Fruit fly (Drosophila melanogaster) whole organism, prepupa: ENCODE results near the gene mRpL32.
A peak's percentile ranks its signal among the peaks of the same experiment; 100 is the strongest.

ENCODE experiments used
- Blimp-1 ChIP-seq: fragments of 200-800 bp; sonication (Bioruptor generic); optimal IDR thresholded peaks from 3 replicates; lab custom pipeline; 2017; ENCODE audit warnings: missing biosample characterization, missing genetic modification characterization, mild to moderate bottlenecking, moderate library complexity, missing genetic modification reagents
- CG10631 ChIP-seq: fragments of 200-800 bp; sonication (Bioruptor generic); optimal IDR thresholded peaks from 2 replicates; lab custom pipeline; 2016; ENCODE audit warnings: missing biosample characterization, missing genetic modification characterization
- CG10669 ChIP-seq: fragments of 200-800 bp; sonication (Bioruptor generic); optimal IDR thresholded peaks from 3 replicates; lab custom pipeline; 2018; ENCODE audit warnings: missing biosample characterization, mild to moderate bottlenecking, missing genetic modification characterization, moderate library complexity
- CG11762 ChIP-seq: fragments of 200-800 bp; sonication (Bioruptor generic); optimal IDR thresholded peaks from 3 replicates; lab custom pipeline; 2016; ENCODE audit warnings: missing biosample characterization, missing genetic modification characterization; ENCODE audit not compliant: insufficient read depth
- CG11902 ChIP-seq: fragments of 200-800 bp; sonication (Bioruptor generic); optimal IDR thresholded peaks from 3 replicates; lab custom pipeline; 2016; ENCODE audit warnings: missing biosample characterization, missing genetic modification characterization
- CG15336 ChIP-seq: fragments of 200-800 bp; sonication (Bioruptor generic); IDR thresholded peaks from 2 replicates; pipeline ENCODE4 v1.3.6; 2022; ENCODE audit warnings: missing biosample characterization, missing genetic modification characterization
- CG1621 ChIP-seq: fragments of 200-800 bp; sonication (Bioruptor generic); optimal IDR thresholded peaks from 3 replicates; lab custom pipeline; 2018; ENCODE audit warnings: missing biosample characterization, mild to moderate bottlenecking, missing genetic modification characterization
- CG16779 ChIP-seq: fragments of 200-800 bp; sonication (Bioruptor generic); optimal IDR thresholded peaks from 3 replicates; lab custom pipeline; 2017; ENCODE audit warnings: missing biosample characterization, mild to moderate bottlenecking, missing genetic modification characterization
- CG3032 ChIP-seq: fragments of 200-800 bp; optimal IDR thresholded peaks from 2 replicates; lab custom pipeline; 2019; ENCODE audit warnings: missing biosample characterization, mild to moderate bottlenecking, missing genetic modification characterization, moderate library complexity
- CG32006 ChIP-seq: fragments of 200-800 bp; sonication (Bioruptor generic); optimal IDR thresholded peaks from 3 replicates; lab custom pipeline; 2017; ENCODE audit warnings: missing biosample characterization, mild to moderate bottlenecking, missing genetic modification characterization
- CG34406 ChIP-seq: fragments of 200-800 bp; sonication (Bioruptor generic); optimal IDR thresholded peaks from 3 replicates; lab custom pipeline; 2016; ENCODE audit warnings: missing biosample characterization, missing genetic modification characterization
- CG3919 ChIP-seq: fragments of 200-800 bp; sonication (Bioruptor generic); optimal IDR thresholded peaks from 3 replicates; lab custom pipeline; 2016; ENCODE audit warnings: missing biosample characterization, missing genetic modification characterization
- CG6163 ChIP-seq: fragments of 200-800 bp; sonication (Bioruptor generic); IDR thresholded peaks from 3 replicates; pipeline ENCODE4 v1.3.6; 2022; ENCODE audit warnings: missing biosample characterization, missing genetic modification characterization
- CG6276 ChIP-seq: fragments of 200-800 bp; sonication (Bioruptor generic); optimal IDR thresholded peaks from 2 replicates; lab custom pipeline; 2017; ENCODE audit warnings: missing biosample characterization, mild to moderate bottlenecking, missing genetic modification characterization
- CG6792 ChIP-seq: fragments of 200-800 bp; sonication (Bioruptor generic); optimal IDR thresholded peaks from 3 replicates; lab custom pipeline; 2016; ENCODE audit warnings: missing biosample characterization, missing genetic modification characterization
- CG6808 ChIP-seq: fragments of 200-800 bp; sonication (Bioruptor generic); optimal IDR thresholded peaks from 3 replicates; lab custom pipeline; 2017; ENCODE audit warnings: missing biosample characterization, missing genetic modification characterization, mild to moderate bottlenecking, moderate library complexity, missing genetic modification reagents
- CG6854 ChIP-seq: fragments of 200-800 bp; sonication (Bioruptor generic); optimal IDR thresholded peaks from 2 replicates; lab custom pipeline; 2017; ENCODE audit warnings: missing biosample characterization, mild to moderate bottlenecking, missing genetic modification characterization
- CG7368 ChIP-seq: fragments of 200-800 bp; sonication (Bioruptor generic); optimal IDR thresholded peaks from 3 replicates; lab custom pipeline; 2016; ENCODE audit warnings: missing biosample characterization, missing genetic modification characterization
- CG8119 ChIP-seq: fragments of 200-800 bp; sonication (Bioruptor generic); IDR thresholded peaks from 3 replicates; pipeline ENCODE4 v1.3.6; 2022; ENCODE audit warnings: missing biosample characterization, missing genetic modification characterization
- CG8632 ChIP-seq: fragments of 200-800 bp; sonication (Bioruptor generic); optimal IDR thresholded peaks from 3 replicates; lab custom pipeline; 2016; ENCODE audit warnings: missing biosample characterization, missing genetic modification characterization
- Eip78C ChIP-seq: fragments of 200-800 bp; sonication (Bioruptor generic); peaks from one replicate; lab custom pipeline; 2016; ENCODE audit warnings: missing biosample characterization, missing genetic modification characterization
- Eip93F ChIP-seq: fragments of 200-800 bp; sonication (Bioruptor generic); optimal IDR thresholded peaks from 2 replicates; lab custom pipeline; 2016; ENCODE audit warnings: missing biosample characterization, mild to moderate bottlenecking, missing genetic modification characterization
- Ets21C ChIP-seq: fragments of 200-800 bp; sonication (Bioruptor generic); optimal IDR thresholded peaks from 3 replicates; lab custom pipeline; 2016; ENCODE audit warnings: missing biosample characterization, missing genetic modification characterization
- Ets96B ChIP-seq: fragments of 200-800 bp; optimal IDR thresholded peaks from 2 replicates; lab custom pipeline; 2019; ENCODE audit warnings: missing biosample characterization, mild to moderate bottlenecking, missing genetic modification characterization, moderate library complexity
- Gug ChIP-seq: fragments of 200-800 bp; sonication (Bioruptor generic); IDR thresholded peaks from 2 replicates; pipeline ENCODE4 v1.3.6; 2022; ENCODE audit warnings: missing biosample characterization, missing genetic modification characterization
- Hr38 ChIP-seq: sonication (Bioruptor generic); optimal IDR thresholded peaks from 2 replicates; lab custom pipeline; 2016; ENCODE audit warnings: missing biosample characterization, missing genetic modification characterization
- Hr39 ChIP-seq: fragments of 200-800 bp; sonication (Bioruptor generic); optimal IDR thresholded peaks from 2 replicates; lab custom pipeline; 2016; ENCODE audit warnings: missing biosample characterization, missing genetic modification characterization
- Met ChIP-seq: fragments of 200-800 bp; sonication (Bioruptor generic); optimal IDR thresholded peaks from 3 replicates; lab custom pipeline; 2016; ENCODE audit warnings: missing biosample characterization, missing genetic modification characterization
- OdsH ChIP-seq: fragments of 200-800 bp; sonication (Bioruptor generic); optimal IDR thresholded peaks from 3 replicates; lab custom pipeline; 2016; ENCODE audit warnings: missing biosample characterization, missing genetic modification characterization
- Smox ChIP-seq: fragments of 200-800 bp; sonication (Bioruptor generic); optimal IDR thresholded peaks from 3 replicates; lab custom pipeline; 2016; ENCODE audit warnings: missing biosample characterization, missing genetic modification characterization
- Sox102F ChIP-seq: fragments of 200-800 bp; sonication (Bioruptor generic); optimal IDR thresholded peaks from 2 replicates; lab custom pipeline; 2016; ENCODE audit warnings: missing biosample characterization, mild to moderate bottlenecking, missing genetic modification characterization
- Sox15 ChIP-seq: fragments of 200-800 bp; sonication (Bioruptor generic); optimal IDR thresholded peaks from 3 replicates; lab custom pipeline; 2016; ENCODE audit warnings: missing biosample characterization, missing genetic modification characterization
- acj6 ChIP-seq: fragments of 200-800 bp; sonication (Bioruptor generic); optimal IDR thresholded peaks from 3 replicates; lab custom pipeline; 2016; ENCODE audit warnings: missing biosample characterization, missing genetic modification characterization
- cyc ChIP-seq: fragments of 200-800 bp; sonication (Bioruptor generic); optimal IDR thresholded peaks from 3 replicates; lab custom pipeline; 2016; ENCODE audit warnings: missing biosample characterization, missing genetic modification characterization
- dsx ChIP-seq: fragments of 200-800 bp; optimal IDR thresholded peaks from 3 replicates; lab custom pipeline; 2019; ENCODE audit warnings: missing biosample characterization, mild to moderate bottlenecking, missing genetic modification characterization, moderate library complexity; ENCODE audit not compliant: poor library complexity, severe bottlenecking
- eg ChIP-seq: fragments of 200-800 bp; sonication (Bioruptor generic); IDR thresholded peaks from 3 replicates; pipeline ENCODE4 v1.3.6; 2022; ENCODE audit warnings: missing biosample characterization, missing genetic modification characterization
- esn ChIP-seq: fragments of 200-800 bp; sonication (Bioruptor generic); optimal IDR thresholded peaks from 2 replicates; lab custom pipeline; 2016; ENCODE audit warnings: missing biosample characterization, mild to moderate bottlenecking, missing genetic modification characterization, moderate library complexity
- fd59A ChIP-seq: fragments of 200-800 bp; sonication (Bioruptor generic); optimal IDR thresholded peaks from 2 replicates; lab custom pipeline; 2017; ENCODE audit warnings: missing biosample characterization, mild to moderate bottlenecking, missing genetic modification characterization, missing genetic modification reagents
- fd85E ChIP-seq: fragments of 200-800 bp; sonication (Bioruptor generic); optimal IDR thresholded peaks from 3 replicates; lab custom pipeline; 2016; ENCODE audit warnings: missing biosample characterization, missing genetic modification characterization
- fkh ChIP-seq: fragments of 200-800 bp; sonication (Bioruptor generic); optimal IDR thresholded peaks from 3 replicates; lab custom pipeline; 2017; ENCODE audit warnings: missing biosample characterization, mild to moderate bottlenecking, missing genetic modification characterization, moderate library complexity
- net ChIP-seq: fragments of 200-800 bp; sonication (Bioruptor generic); optimal IDR thresholded peaks from 3 replicates; lab custom pipeline; 2016; ENCODE audit warnings: missing biosample characterization, missing genetic modification characterization
- pdm3 ChIP-seq: fragments of 200-800 bp; sonication (Bioruptor generic); optimal IDR thresholded peaks from 3 replicates; lab custom pipeline; 2016; ENCODE audit warnings: missing biosample characterization, missing genetic modification characterization
- spab ChIP-seq: fragments of 200-800 bp; sonication (Bioruptor generic); optimal IDR thresholded peaks from 2 replicates; lab custom pipeline; 2017; ENCODE audit warnings: missing biosample characterization, mild to moderate bottlenecking, missing genetic modification characterization, missing genetic modification reagents
- ss ChIP-seq, 2 experiments: fragments of 200-800 bp; sonication (Bioruptor generic); optimal IDR thresholded peaks; 2 replicates in 1 of 2; 3 replicates in 1 of 2; lab custom pipeline; 2017 to 2018; ENCODE audit warnings: mild to moderate bottlenecking in 2 of 2, missing biosample characterization in 2 of 2, missing genetic modification characterization in 2 of 2, moderate library complexity in 1 of 2
- vri ChIP-seq: fragments of 200-800 bp; sonication (Bioruptor generic); optimal IDR thresholded peaks from 3 replicates; lab custom pipeline; 2016; ENCODE audit warnings: missing biosample characterization, mild to moderate bottlenecking, missing genetic modification characterization

The mRpL32 gene

dm6 chr3R:31270783-31271427, 18.2 kb downstream of the mRpL32 start (continued):
- TF ChIP-seq Hr38 (GFP tag; lab: Kevin White, UChicago) = no peak
- no peak for TF ChIP-seq CG11762 (GFP tag; lab: Kevin White, UChicago)
- no peak for TF ChIP-seq CG3919 (GFP tag; lab: Kevin White, UChicago)

- TF ChIP-seq CG3032 (tag; lab: Kevin White, UChicago) (peak; percentile 37), net (no peak), CG6792 (no peak), Hr39 (GFP tag; lab: Kevin White, UChicago) (no peak), CG6276 (GFP tag; lab: Kevin White, UChicago) (no peak), esn (GFP tag; lab: Kevin White, UChicago) (no peak), Met (peak; percentile 20), Eip78C (peak; percentile 72), CG32006 (GFP tag; lab: Kevin White, UChicago) (peak; percentile 10), CG10669 (GFP tag; lab: Kevin White, UChicago) (peak; percentile 28), acj6 (GFP tag; lab: Kevin White, UChicago) (peak; percentile 22), CG8119 (GFP tag; lab: Robert Waterston, UW) (peak; percentile 32; the same call in 1 of the 3 replicates), eg (GFP tag; lab: Robert Waterston, UW) (no peak), pdm3 (GFP tag; lab: Kevin White, UChicago) (no peak), dsx (GFP tag; lab: Kevin White, UChicago) (peak; percentile 76), CG6163 (GFP tag; lab: Robert Waterston, UW) (no peak), cyc (no peak), Smox (GFP tag; lab: Kevin White, UChicago) (no peak), OdsH (GFP tag; lab: Kevin White, UChicago) (peak; percentile 14), fkh (GFP tag; lab: Kevin White, UChicago) (no peak), CG3919 (GFP tag; lab: Kevin White, UChicago) (peak; percentile 10), CG15336 (GFP tag; lab: Robert Waterston, UW) (0 out of 2 replicates have a peak, but pooled peaks have one; percentile 24), CG10631 (GFP tag; lab: Kevin White, UChicago) (peak; percentile 28), ss (GFP tag; optimal IDR thresholded peaks at IDR 0.05; lab: Kevin White, UChicago) (peak; percentile 12 to 16), CG34406 (GFP tag; lab: Kevin White, UChicago) (no peak), Eip93F (GFP tag; lab: Kevin White, UChicago) (no peak), spab (peak; percentile 15), CG6808 (GFP tag; lab: Kevin White, UChicago) (peak; percentile 11), Ets96B (tag; lab: Kevin White, UChicago) (peak; percentile 35)
Observed at dm6 chr3R:31285791-31286190, 33.1 kb downstream of the mRpL32 start.

- TF ChIP-seq CG8119 (GFP tag; lab: Robert Waterston, UW) (peak; percentile 39; the same call in 1 of the 3 replicates), CG1621 (tag; lab: Kevin White, UChicago) (no peak), CG6163 (GFP tag; lab: Robert Waterston, UW) (peak; percentile 25; the same call in 1 of the 3 replicates), CG16779 (tag; lab: Kevin White, UChicago) (no peak), Blimp-1 (GFP tag; lab: Kevin White, UChicago) (no peak), CG7368 (GFP tag; lab: Kevin White, UChicago) (peak; percentile 16), fd85E (GFP tag; lab: Kevin White, UChicago) (no peak), CG11902 (GFP tag; lab: Kevin White, UChicago) (peak; percentile 18), CG8632 (GFP tag; lab: Kevin White, UChicago) (peak; percentile 24), eg (GFP tag; lab: Robert Waterston, UW) (peak; percentile 29; the same call in 1 of the 3 replicates), CG6854 (GFP tag; lab: Kevin White, UChicago) (no peak), CG34406 (GFP tag; lab: Kevin White, UChicago) (peak; percentile 21), Sox102F (GFP tag; lab: Kevin White, UChicago) (peak; percentile 27), Sox15 (GFP tag; lab: Kevin White, UChicago) (peak; percentile 11), Gug (GFP tag; lab: Robert Waterston, UW) (peak; percentile 32; the same call in 1 of the 2 replicates), dsx (GFP tag; lab: Kevin White, UChicago) (no peak), CG11762 (GFP tag; lab: Kevin White, UChicago) (peak; percentile 35), Ets21C (GFP tag; lab: Kevin White, UChicago) (no peak), vri (GFP tag; lab: Kevin White, UChicago) (no peak), Eip78C (peak; percentile 83), Hr38 (GFP tag; lab: Kevin White, UChicago) (no peak), spab (no peak), cyc (peak; percentile 15), fd59A (no peak), CG32006 (GFP tag; lab: Kevin White, UChicago) (peak; percentile 30), CG10669 (GFP tag; lab: Kevin White, UChicago) (peak; percentile 15)
Observed at dm6 chr3R:31287522-31287921, 34.9 kb downstream of the mRpL32 start.
